Fruit fly (Drosophila melanogaster): ENCODE measurements around the gene RapGAP1.

DNA sequence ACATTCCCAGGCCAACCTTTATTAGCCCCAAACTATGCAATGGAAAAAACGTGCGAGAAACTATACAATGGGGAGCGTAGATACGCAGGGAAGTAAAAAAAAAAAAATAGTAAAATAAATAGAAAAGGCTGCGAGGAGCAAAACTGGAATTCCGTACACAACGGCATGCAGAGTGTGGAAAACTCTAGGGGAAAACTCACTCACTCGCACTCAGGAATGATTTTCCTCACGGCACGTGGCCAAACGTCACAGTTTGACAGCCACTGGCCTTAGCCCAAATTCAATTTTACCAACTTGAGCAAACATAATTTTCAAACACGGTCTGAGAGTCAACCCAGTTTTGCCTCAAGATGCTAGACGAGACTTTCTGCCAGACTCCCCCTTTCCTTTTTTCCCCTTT lies 44.8 kb downstream of the RapGAP1 start:
- TF ChIP-seq Dll (optimal IDR thresholded peaks at IDR 0.05) = no peak
- no peak for TF ChIP-seq pan (optimal IDR thresholded peaks at IDR 0.05)
- no peak for TF ChIP-seq psq (optimal IDR thresholded peaks at IDR 0.05)
- no peak for TF ChIP-seq CG8478 (optimal IDR thresholded peaks at IDR 0.05)
- no peak for TF ChIP-seq EcR (GFP tag; optimal IDR thresholded peaks at IDR 0.05)
- TF ChIP-seq usp (GFP tag; optimal IDR thresholded peaks at IDR 0.05) = no peak

All from whole organism.